Fruit fly (Drosophila melanogaster): ENCODE measurements around the gene CG43373.

CG43373 gene

DNA sequence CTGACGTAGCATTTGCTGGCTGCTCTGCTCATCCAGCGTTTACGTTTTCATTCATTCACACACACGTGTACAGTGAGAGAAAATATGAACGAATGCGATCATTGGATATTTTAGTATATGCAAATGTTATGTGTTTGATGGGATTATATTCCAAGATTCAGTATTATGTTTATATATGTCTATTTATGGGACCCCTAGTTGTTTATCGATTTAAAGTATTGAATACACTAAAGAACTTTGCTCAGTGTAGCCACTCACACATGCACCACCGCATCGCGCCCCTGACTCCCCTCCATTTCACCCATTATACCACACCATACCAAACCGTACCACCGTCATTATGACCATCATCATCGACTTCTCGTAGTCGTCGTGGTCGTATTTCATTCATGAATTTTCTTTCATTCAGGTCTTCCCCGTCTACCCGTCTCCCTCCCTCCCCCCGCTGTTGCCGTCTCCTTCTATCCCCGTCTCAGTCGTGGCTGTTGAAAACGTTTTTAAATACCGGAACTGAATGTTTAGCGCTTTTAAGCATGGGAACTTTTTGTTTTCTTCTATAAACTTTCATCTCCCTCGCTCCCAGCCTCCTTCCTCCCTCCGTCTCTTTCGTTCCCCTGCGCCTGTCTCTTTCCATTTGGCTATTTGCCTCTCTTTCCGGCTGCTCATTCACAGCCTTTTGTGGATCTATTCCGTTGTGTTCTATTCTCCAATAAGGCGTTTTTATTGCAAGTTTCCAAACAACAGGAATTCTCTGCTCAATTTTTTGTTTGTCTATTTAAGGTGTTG, 62.6 kb downstream of the CG43373 start (continued):
- peak; percentile 96 for TF ChIP-seq Atf3 (GFP tag; optimal IDR thresholded peaks at IDR 0.05)
- TF ChIP-seq sr (GFP tag; IDR thresholded peaks at IDR 0.05), result peak; percentile 88
- TF ChIP-seq ab (GFP tag; optimal IDR thresholded peaks at IDR 0.05), result peak; percentile 80
- TF ChIP-seq tio (GFP tag; optimal IDR thresholded peaks at IDR 0.05), result peak; percentile 91
- peak; percentile 98 for TF ChIP-seq CG8924 (tag; optimal IDR thresholded peaks at IDR 0.05)
- TF ChIP-seq CG12769 (tag; optimal IDR thresholded peaks at IDR 0.05), result peak; percentile 98
- peak; percentile 98 for TF ChIP-seq sim (GFP tag; IDR thresholded peaks at IDR 0.05)
- peak; percentile 74 for TF ChIP-seq D19B (GFP tag; optimal IDR thresholded peaks at IDR 0.05)
- peak; percentile 96 for TF ChIP-seq jumu (GFP tag; optimal IDR thresholded peaks at IDR 0.05)
- peak; percentile 90 for TF ChIP-seq scrt (GFP tag; optimal IDR thresholded peaks at IDR 0.05)
- peak; percentile 91 for TF ChIP-seq disco-r (GFP tag; optimal IDR thresholded peaks at IDR 0.05)
- peak; percentile 98 for TF ChIP-seq CG13424 (tag; optimal IDR thresholded peaks at IDR 0.05)
- peak; percentile 81 for TF ChIP-seq CG14965 (GFP tag; optimal IDR thresholded peaks at IDR 0.05; ENCODE audit: borderline replicate concordance)
- peak; percentile 95 for TF ChIP-seq Optix (GFP tag; IDR thresholded peaks at IDR 0.05)
- peak; percentile 90 for TF ChIP-seq CkIIα-i1 (GFP tag; IDR thresholded peaks at IDR 0.05)
- no peak for TF ChIP-seq lov (optimal IDR thresholded peaks at IDR 0.05)
- TF ChIP-seq lov (GFP tag; IDR thresholded peaks at IDR 0.05), result peak; percentile 97
- peak; percentile 95 for TF ChIP-seq salm (tag; optimal IDR thresholded peaks at IDR 0.05)
- peak; percentile 91 for TF ChIP-seq CG1832 (GFP tag; optimal IDR thresholded peaks at IDR 0.05)
- TF ChIP-seq CG12219 (GFP tag; optimal IDR thresholded peaks at IDR 0.05), result peak; percentile 97
- peak; percentile 90 for TF ChIP-seq CG9932 (GFP tag; IDR thresholded peaks at IDR 0.05)
- no peak for TF ChIP-seq knrl (GFP tag; IDR thresholded peaks at IDR 0.05; ENCODE audit: partially characterized antibody)
- peak; percentile 97 for TF ChIP-seq CG1602 (GFP tag; optimal IDR thresholded peaks at IDR 0.05)
- peak; percentile 92 for TF ChIP-seq ssp (GFP tag; IDR thresholded peaks at IDR 0.05)
- TF ChIP-seq prd (optimal IDR thresholded peaks at IDR 0.05), result no peak
- TF ChIP-seq prd (GFP tag; IDR thresholded peaks at IDR 0.05), result peak; percentile 98
- TF ChIP-seq zfh1 (GFP tag; IDR thresholded peaks at IDR 0.05), result peak; percentile 99
- peak; percentile 95 for TF ChIP-seq Sox100B (GFP tag; optimal IDR thresholded peaks at IDR 0.05)
- peak; percentile 96 for TF ChIP-seq Lhr (GFP tag; optimal IDR thresholded peaks at IDR 0.05)
- peak; percentile 80 for TF ChIP-seq Myb (GFP tag; optimal IDR thresholded peaks at IDR 0.05)
- TF ChIP-seq her (GFP tag; optimal IDR thresholded peaks at IDR 0.05), result peak; percentile 91
- peak; percentile 97 for TF ChIP-seq Six4 (GFP tag; optimal IDR thresholded peaks at IDR 0.05)
- peak; percentile 90 for TF ChIP-seq fd3F (GFP tag; optimal IDR thresholded peaks at IDR 0.05)
- TF ChIP-seq CG6175 (GFP tag; IDR thresholded peaks at IDR 0.05), result peak; percentile 85
- peak; percentile 96 for TF ChIP-seq NC2α (GFP tag; optimal IDR thresholded peaks at IDR 0.05)
- TF ChIP-seq CG9727 (GFP tag; optimal IDR thresholded peaks at IDR 0.05), result peak; percentile 96
- TF ChIP-seq CG32767 (GFP tag; IDR thresholded peaks at IDR 0.05), result peak; percentile 95
- 0 out of 2 replicates have a peak, but pooled peaks have one; percentile 40 for TF ChIP-seq GATAe (GFP tag; conservative IDR thresholded peaks at IDR 0.05)
- TF ChIP-seq Dip2 (GFP tag; IDR thresholded peaks at IDR 0.05), result peak; percentile 52; the same call in 1 of the 2 replicates
- peak; percentile 27 for TF ChIP-seq lbe (GFP tag; optimal IDR thresholded peaks at IDR 0.05)
- TF ChIP-seq CG16813 (GFP tag; IDR thresholded peaks at IDR 0.05; ENCODE audit: partially characterized antibody), result no peak
- TF ChIP-seq Eip74EF (GFP tag; optimal IDR thresholded peaks at IDR 0.05), result peak in 1 of 2 experiments; percentile 95
- peak; percentile 98 for TF ChIP-seq Xbp1 (GFP tag; optimal IDR thresholded peaks at IDR 0.05)
- peak; percentile 98 for TF ChIP-seq Blimp-1 (GFP tag; optimal IDR thresholded peaks at IDR 0.05)
- peak; percentile 87 for TF ChIP-seq CG6854 (GFP tag; optimal IDR thresholded peaks at IDR 0.05)
- peak; percentile 42 for TF ChIP-seq luna (GFP tag; optimal IDR thresholded peaks at IDR 0.05)
- peak; percentile 88 for TF ChIP-seq Hand (GFP tag; optimal IDR thresholded peaks at IDR 0.05)
- peak; percentile 98 for TF ChIP-seq CG1603 (tag; optimal IDR thresholded peaks at IDR 0.05)
- TF ChIP-seq Camta (GFP tag; optimal IDR thresholded peaks at IDR 0.05), result peak; percentile 97
